Fruit fly (Drosophila melanogaster): ENCODE data around the gene Det.

- TF ChIP-seq Hr96 (GFP tag; optimal IDR thresholded peaks at IDR 0.05) (no peak), CG11617 (GFP tag; optimal IDR thresholded peaks at IDR 0.05) (no peak), cnc (optimal IDR thresholded peaks at IDR 0.05) (no peak), cic (GFP tag; optimal IDR thresholded peaks at IDR 0.05) (no peak), ovo (GFP tag; optimal IDR thresholded peaks at IDR 0.05) (no peak), CG5204 (GFP tag; optimal IDR thresholded peaks at IDR 0.05) (no peak), CG7101 (tag; optimal IDR thresholded peaks at IDR 0.05) (no peak), toe (GFP tag; optimal IDR thresholded peaks at IDR 0.05) (no peak), Clk (GFP tag; optimal IDR thresholded peaks at IDR 0.05) (no peak), pad (GFP tag; optimal IDR thresholded peaks at IDR 0.05) (no peak), Crg-1 (GFP tag; optimal IDR thresholded peaks at IDR 0.05) (no peak), CG33017 (tag; optimal IDR thresholded peaks at IDR 0.05) (no peak), CG1620 (GFP tag; optimal IDR thresholded peaks at IDR 0.05) (no peak)
Observed at dm6 chr3R:17178140-17178539, 28.7 kb downstream of the Det start.
